Fruit fly (Drosophila melanogaster) whole organism: ENCODE results near the gene caps.

Experiments used
- CG8478 ChIP-seq: fragments of >200 bp; optimal IDR thresholded peaks from 2 replicates; lab custom pipeline; 2018; ENCODE audit warnings: inconsistent platforms
- Dll ChIP-seq: fragments of >200 bp; optimal IDR thresholded peaks from 2 replicates; lab custom pipeline; 2017
- pan ChIP-seq: fragments of >200 bp; optimal IDR thresholded peaks from 2 replicates; lab custom pipeline; 2017
- usp ChIP-seq: fragments of >200 bp; optimal IDR thresholded peaks from 2 replicates; lab custom pipeline; 2017; ENCODE audit warnings: missing biosample characterization, missing genetic modification characterization, mixed read lengths

DNA sequence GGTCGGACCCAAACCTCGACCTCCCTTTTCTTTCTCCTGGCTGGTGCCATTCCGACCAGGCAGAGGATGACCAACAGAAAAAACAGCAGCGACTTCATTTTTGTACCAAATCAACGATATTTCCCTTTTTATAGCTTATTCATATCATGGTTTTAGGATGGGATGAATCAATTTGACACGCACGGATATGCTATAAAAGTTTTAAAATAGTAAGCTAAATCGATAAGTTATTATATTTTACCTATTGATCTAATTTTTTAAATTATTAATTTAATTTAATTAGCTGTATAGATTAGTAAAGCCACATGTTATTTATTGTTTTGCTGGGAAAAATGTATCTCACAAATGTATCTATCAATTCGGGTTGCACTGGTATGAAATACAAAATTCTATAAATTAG is 70.4 kb downstream of the caps start, which contains the start of gene CG42481:
- TF ChIP-seq usp: no peak
- TF ChIP-seq pan (lab: Kevin White, UChicago): no peak
- TF ChIP-seq CG8478 (lab: Kevin White, UChicago): no peak
- no peak for TF ChIP-seq Dll (lab: Kevin White, UChicago)
